Fruit fly (Drosophila melanogaster): ENCODE results near the gene CG18094.
A peak's percentile ranks its signal among the peaks of the same experiment; 100 is the strongest.

CG18094 gene

dm6 chr2L:19537779-19538456 is 47.9 kb downstream of the CG18094 start, which contains the start of gene CG13082 (continued):
- TF ChIP-seq Trl (optimal IDR thresholded peaks at IDR 0.05) (no peak), Trl (GFP tag; optimal IDR thresholded peaks at IDR 0.05) (no peak), CG11247 (GFP tag; IDR thresholded peaks at IDR 0.05) (no peak), Camta (GFP tag; optimal IDR thresholded peaks at IDR 0.05) (peak; percentile 50), CG17385 (GFP tag; optimal IDR thresholded peaks at IDR 0.05) (peak; percentile 45), CG9932 (GFP tag; IDR thresholded peaks at IDR 0.05) (no peak), CG10209 (GFP tag; optimal IDR thresholded peaks at IDR 0.05) (peak; percentile 48), CG6791 (GFP tag; IDR thresholded peaks at IDR 0.05; ENCODE audit: partially characterized antibody) (no peak), Doc2 (GFP tag; IDR thresholded peaks at IDR 0.05) (no peak), ftz-f1 (GFP tag; optimal IDR thresholded peaks at IDR 0.05) (no peak), CG13287 (GFP tag; IDR thresholded peaks at IDR 0.05; ENCODE audit: partially characterized antibody) (no peak), CG8388 (GFP tag; optimal IDR thresholded peaks at IDR 0.05) (peak; percentile 69), CG32772 (GFP tag; IDR thresholded peaks at IDR 0.05) (no peak), Lhr (GFP tag; optimal IDR thresholded peaks at IDR 0.05) (peak; percentile 44), ara (GFP tag; IDR thresholded peaks at IDR 0.05) (peak; percentile 51; the same call in 1 of the 2 replicates), Meics (GFP tag; optimal IDR thresholded peaks at IDR 0.05) (no peak), CG1024 (GFP tag; IDR thresholded peaks at IDR 0.05) (no peak), Six4 (GFP tag; optimal IDR thresholded peaks at IDR 0.05) (peak; percentile 23), croc (GFP tag; conservative IDR thresholded peaks at IDR 0.05) (peak; percentile 50), CG10267 (tag; optimal IDR thresholded peaks at IDR 0.05) (peak; percentile 60), CG17328 (GFP tag; IDR thresholded peaks at IDR 0.05) (peak; percentile 45), CG17568 (GFP tag; optimal IDR thresholded peaks at IDR 0.05) (peak; percentile 5), jing (GFP tag; optimal IDR thresholded peaks at IDR 0.05) (no peak), CG9437 (GFP tag; optimal IDR thresholded peaks at IDR 0.05) (peak; percentile 16), CG1602 (GFP tag; optimal IDR thresholded peaks at IDR 0.05) (peak; percentile 24), pum (GFP tag; optimal IDR thresholded peaks at IDR 0.05) (peak; percentile 37), Optix (GFP tag; IDR thresholded peaks at IDR 0.05) (peak; percentile 24; the same call in 1 of the 3 replicates), CG6175 (GFP tag; IDR thresholded peaks at IDR 0.05) (no peak), ATbp (GFP tag; optimal IDR thresholded peaks at IDR 0.05) (peak; percentile 31), eve (GFP tag; optimal IDR thresholded peaks at IDR 0.05) (no peak), Stat92E (GFP tag; optimal IDR thresholded peaks at IDR 0.05) (peak in 1 of 3 experiments; percentile 65), corto (GFP tag; optimal IDR thresholded peaks at IDR 0.05) (peak; percentile 35), mld (GFP tag; IDR thresholded peaks at IDR 0.05; ENCODE audit: partially characterized antibody) (no peak), onecut (GFP tag; IDR thresholded peaks at IDR 0.05) (peak; percentile 13; the same call in 1 of the 2 replicates), Hsf (GFP tag; optimal IDR thresholded peaks at IDR 0.05) (peak; percentile 51), slbo (GFP tag; IDR thresholded peaks at IDR 0.05) (no peak), CG2712 (tag; optimal IDR thresholded peaks at IDR 0.05) (peak; percentile 83), pho (GFP tag; optimal IDR thresholded peaks at IDR 0.05) (peak; percentile 28), ci (GFP tag; IDR thresholded peaks at IDR 0.05) (peak; percentile 54; the same call in 2 of the 3 replicates), CG15696 (tag; optimal IDR thresholded peaks at IDR 0.05) (peak; percentile 23), CG12155 (GFP tag; optimal IDR thresholded peaks at IDR 0.05) (peak; percentile 10), Taf1 (GFP tag; IDR thresholded peaks at IDR 0.05) (no peak), Asciz (GFP tag; optimal IDR thresholded peaks at IDR 0.05) (peak; percentile 39), Gsc (GFP tag; IDR thresholded peaks at IDR 0.05) (no peak), CG14014 (GFP tag; IDR thresholded peaks at IDR 0.05) (no peak), CG4820 (GFP tag; optimal IDR thresholded peaks at IDR 0.05) (peak; percentile 61), CG7556 (GFP tag; optimal IDR thresholded peaks at IDR 0.05) (peak; percentile 45), Bgb (GFP tag; IDR thresholded peaks at IDR 0.05; ENCODE audit: partially characterized antibody) (no peak), Nf-YB (GFP tag; optimal IDR thresholded peaks at IDR 0.05) (peak; percentile 24), sens-2 (GFP tag; IDR thresholded peaks at IDR 0.05) (no peak)
